Worm (Caenorhabditis elegans) whole organism, late embryonic: ENCODE measurements around the gene grd-14.

Source experiments
- pha-4 ChIP-seq: fragments of 150-350 bp; optimal IDR thresholded peaks from 2 replicates; lab custom pipeline; 2018; ENCODE audit warnings: missing biosample characterization, missing genetic modification reagents, missing genetic modification characterization
- pqm-1 ChIP-seq: sonication (generic microtip); optimal IDR thresholded peaks from 2 replicates; lab custom pipeline; 2016; ENCODE audit warnings: missing genetic modification characterization, missing compliant biosample characterization
- unc-86 ChIP-seq: sonication (generic microtip); optimal IDR thresholded peaks from 2 replicates; lab custom pipeline; 2016; ENCODE audit warnings: missing genetic modification characterization, missing compliant biosample characterization

DNA sequence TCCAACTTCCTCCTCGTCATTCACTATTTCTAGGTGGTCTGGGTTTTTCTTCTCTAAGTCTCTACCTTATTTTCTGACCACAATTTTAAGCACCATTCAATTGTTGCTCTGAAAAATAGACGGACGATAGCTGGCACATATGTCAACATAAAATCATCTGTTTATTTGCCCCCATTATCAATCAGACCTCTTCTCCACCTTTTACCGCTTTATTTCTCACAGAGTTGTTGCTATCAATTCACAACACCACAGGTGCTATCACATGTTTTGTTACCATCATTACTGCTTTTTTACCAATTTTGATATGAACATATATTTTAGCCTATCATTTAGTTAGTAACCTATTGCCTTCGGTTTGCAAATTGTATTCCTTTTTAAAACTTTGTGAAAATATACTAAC is 7.1 kb upstream of the grd-14 start:
- TF ChIP-seq pqm-1, result no peak
- TF ChIP-seq unc-86 (tag; lab: Kevin White, UChicago), result no peak
- TF ChIP-seq pha-4 (tag; lab: Kevin White, UChicago), result no peak
